Fruit fly (Drosophila melanogaster) whole organism, embryonic: ENCODE results near the gene bwa.
A peak's percentile ranks its signal among the peaks of the same experiment; 100 is the strongest.

Experiments
- Aef1 ChIP-seq: fragments of 200-800 bp; sonication (Bioruptor generic); IDR thresholded peaks from 3 replicates; pipeline ENCODE4 v1.3.6; 2022; ENCODE audit warnings: missing biosample characterization, missing genetic modification characterization
- CG10274 ChIP-seq: fragments of 200-800 bp; sonication (Bioruptor generic); optimal IDR thresholded peaks from 3 replicates; lab custom pipeline; 2017; ENCODE audit warnings: missing biosample characterization, mild to moderate bottlenecking, missing genetic modification characterization
- CG12104 ChIP-seq: fragments of 200-800 bp; sonication (Bioruptor generic); optimal IDR thresholded peaks from 3 replicates; lab custom pipeline; 2016; ENCODE audit warnings: missing biosample characterization, missing genetic modification characterization
- CG13123 ChIP-seq: fragments of 200-800 bp; sonication (Bioruptor generic); optimal IDR thresholded peaks from 2 replicates; lab custom pipeline; 2016; ENCODE audit warnings: missing biosample characterization, missing genetic modification characterization
- CG14441 ChIP-seq: fragments of 200-800 bp; sonication (Bioruptor generic); IDR thresholded peaks from 2 replicates; pipeline ENCODE4 v1.3.6; 2022; ENCODE audit warnings: missing biosample characterization, missing genetic modification characterization
- CG14860 ChIP-seq: fragments of 200-800 bp; sonication (Bioruptor generic); IDR thresholded peaks from 3 replicates; pipeline ENCODE4 v1.3.6; 2022; ENCODE audit warnings: missing biosample characterization, missing genetic modification characterization; ENCODE audit not compliant: partially characterized antibody
- CG1602 ChIP-seq: fragments of 200-800 bp; sonication (Bioruptor generic); optimal IDR thresholded peaks from 3 replicates; lab custom pipeline; 2016; ENCODE audit warnings: missing biosample characterization, missing genetic modification characterization
- CG18262 ChIP-seq: fragments of 200-800 bp; optimal IDR thresholded peaks from 3 replicates; lab custom pipeline; 2019; ENCODE audit warnings: missing biosample characterization, mild to moderate bottlenecking, missing genetic modification characterization, moderate library complexity
- CG2116 ChIP-seq: fragments of 200-800 bp; sonication (Bioruptor generic); optimal IDR thresholded peaks from 3 replicates; lab custom pipeline; 2018; ENCODE audit warnings: missing biosample characterization, mild to moderate bottlenecking, missing genetic modification characterization
- CG4404 ChIP-seq: fragments of 200-800 bp; sonication (Bioruptor generic); IDR thresholded peaks from 2 replicates; pipeline ENCODE4 v1.3.6; 2022; ENCODE audit warnings: missing biosample characterization, missing genetic modification characterization
- CG4617 ChIP-seq: fragments of 200-800 bp; sonication (Bioruptor generic); optimal IDR thresholded peaks from 3 replicates; lab custom pipeline; 2016; ENCODE audit warnings: missing biosample characterization, missing genetic modification characterization, borderline replicate concordance
- CG8944 ChIP-seq: fragments of 200-800 bp; sonication (Bioruptor generic); optimal IDR thresholded peaks from 3 replicates; lab custom pipeline; 2016; ENCODE audit warnings: missing biosample characterization, missing genetic modification characterization
- CG9609 ChIP-seq: fragments of 200-800 bp; sonication (Bioruptor generic); optimal IDR thresholded peaks from 3 replicates; lab custom pipeline; 2016; ENCODE audit warnings: missing biosample characterization, missing genetic modification characterization
- Camta ChIP-seq: fragments of 200-800 bp; sonication (Bioruptor generic); optimal IDR thresholded peaks from 2 replicates; lab custom pipeline; 2016; ENCODE audit warnings: missing biosample characterization, missing genetic modification characterization
- D19B ChIP-seq: fragments of 200-800 bp; sonication (Bioruptor generic); optimal IDR thresholded peaks from 2 replicates; lab custom pipeline; 2017; ENCODE audit warnings: missing biosample characterization, mild to moderate bottlenecking, missing genetic modification characterization
- Dad ChIP-seq: fragments of 200-800 bp; sonication (Bioruptor generic); optimal IDR thresholded peaks from 3 replicates; lab custom pipeline; 2016; ENCODE audit warnings: missing biosample characterization, missing genetic modification characterization
- Dek ChIP-seq: fragments of 200-800 bp; sonication (Bioruptor generic); optimal IDR thresholded peaks from 3 replicates; lab custom pipeline; 2019; ENCODE audit warnings: missing biosample characterization, mild to moderate bottlenecking, missing genetic modification characterization, moderate library complexity
- Dip3 ChIP-seq: fragments of 200-800 bp; sonication (Bioruptor generic); optimal IDR thresholded peaks from 3 replicates; lab custom pipeline; 2016; ENCODE audit warnings: missing biosample characterization, missing genetic modification characterization
- Dp ChIP-seq: fragments of 200-800 bp; sonication (Bioruptor generic); optimal IDR thresholded peaks from 2 replicates; lab custom pipeline; 2018; ENCODE audit warnings: missing biosample characterization, mild to moderate bottlenecking, missing genetic modification characterization, moderate library complexity
- Hr39 ChIP-seq: fragments of >200 bp; optimal IDR thresholded peaks from 2 replicates; lab custom pipeline; 2017
- Kr ChIP-seq: fragments of 200-800 bp; sonication (Bioruptor generic); optimal IDR thresholded peaks from 2 replicates; lab custom pipeline; 2017; ENCODE audit warnings: missing biosample characterization, mild to moderate bottlenecking, missing genetic modification characterization
- Lhr ChIP-seq: fragments of 200-800 bp; sonication (Bioruptor generic); optimal IDR thresholded peaks from 3 replicates; lab custom pipeline; 2017; ENCODE audit warnings: mild to moderate bottlenecking, missing biosample characterization, missing genetic modification reagents, missing genetic modification characterization
- Lpt ChIP-seq: fragments of >200 bp; optimal IDR thresholded peaks from 2 replicates; lab custom pipeline; 2018; ENCODE audit warnings: missing biosample characterization, missing genetic modification characterization
- Mrtf ChIP-seq: fragments of 200-800 bp; sonication (Bioruptor generic); IDR thresholded peaks from 3 replicates; pipeline ENCODE4 v1.3.6; 2022; ENCODE audit warnings: missing biosample characterization, missing genetic modification characterization
- Nf-YB ChIP-seq: fragments of 200-800 bp; sonication (Bioruptor generic); optimal IDR thresholded peaks from 3 replicates; lab custom pipeline; 2019; ENCODE audit warnings: missing biosample characterization, mild to moderate bottlenecking, missing genetic modification characterization, moderate library complexity
- Ptx1 ChIP-seq: fragments of 200-800 bp; sonication (Bioruptor generic); IDR thresholded peaks from 2 replicates; pipeline ENCODE4 v1.3.6; 2022; ENCODE audit warnings: missing biosample characterization, missing genetic modification characterization
- Rfx ChIP-seq: fragments of 200-800 bp; sonication (Bioruptor generic); IDR thresholded peaks from 2 replicates; pipeline ENCODE4 v1.3.6; 2022; ENCODE audit warnings: missing biosample characterization, missing genetic modification characterization
- Side ChIP-seq: fragments of 200-800 bp; sonication (Bioruptor generic); optimal IDR thresholded peaks from 2 replicates; lab custom pipeline; 2016; ENCODE audit warnings: missing biosample characterization, missing genetic modification characterization
- Six4 ChIP-seq: fragments of 200-800 bp; sonication (Bioruptor generic); optimal IDR thresholded peaks from 2 replicates; lab custom pipeline; 2016; ENCODE audit warnings: missing biosample characterization, missing genetic modification characterization
- Stat92E ChIP-seq, 3 experiments: fragments of >200 bp in 2 of 3; fragments of 200-800 bp in 1 of 3; sonication (Bioruptor generic) in 1 of 3; optimal IDR thresholded peaks; 2 replicates each; lab custom pipeline; 2017 to 2019; ENCODE audit warnings: missing biosample characterization in 3 of 3, missing genetic modification characterization in 3 of 3, mild to moderate bottlenecking in 1 of 3, moderate library complexity in 1 of 3
- Trl ChIP-seq, 3 experiments: fragments of >200 bp in 2 of 3; fragments of 200-800 bp in 1 of 3; sonication (Bioruptor generic) in 1 of 3; optimal IDR thresholded peaks; 2 replicates in 1 of 3; 3 replicates in 2 of 3; lab custom pipeline; 2016 to 2017; ENCODE audit warnings: missing biosample characterization in 1 of 3, missing genetic modification characterization in 1 of 3
- Xbp1 ChIP-seq: fragments of 200-800 bp; sonication (Bioruptor generic); optimal IDR thresholded peaks from 3 replicates; lab custom pipeline; 2016; ENCODE audit warnings: missing biosample characterization, mild to moderate bottlenecking, missing genetic modification characterization
- ara ChIP-seq: fragments of 200-800 bp; sonication (Bioruptor generic); IDR thresholded peaks from 2 replicates; pipeline ENCODE4 v1.3.6; 2022; ENCODE audit warnings: missing biosample characterization, missing genetic modification characterization
- chif ChIP-seq, 2 experiments: fragments of 200-800 bp; sonication (Bioruptor generic); optimal IDR thresholded peaks; 3 replicates each; lab custom pipeline; 2016; ENCODE audit warnings: missing biosample characterization in 2 of 2, missing genetic modification characterization in 2 of 2
- ems ChIP-seq: fragments of 200-800 bp; sonication (Bioruptor generic); optimal IDR thresholded peaks from 3 replicates; lab custom pipeline; 2016; ENCODE audit warnings: missing biosample characterization, missing genetic modification characterization
- gfzf ChIP-seq: fragments of 200-800 bp; sonication (Bioruptor generic); optimal IDR thresholded peaks from 2 replicates; lab custom pipeline; 2016; ENCODE audit warnings: missing biosample characterization, mild to moderate bottlenecking, missing genetic modification characterization, moderate library complexity
- insv ChIP-seq, 2 experiments: fragments of 200-800 bp; sonication (Bioruptor generic); optimal IDR thresholded peaks; 3 replicates each; lab custom pipeline; 2016 to 2018; ENCODE audit warnings: missing biosample characterization in 2 of 2, missing genetic modification characterization in 2 of 2
- kah ChIP-seq: fragments of 200-800 bp; sonication (Bioruptor generic); optimal IDR thresholded peaks from 2 replicates; lab custom pipeline; 2018; ENCODE audit warnings: missing biosample characterization, mild to moderate bottlenecking, missing genetic modification characterization
- lola ChIP-seq, 3 experiments: fragments of >200 bp in 2 of 3; fragments of 200-800 bp in 1 of 3; sonication (Bioruptor generic) in 1 of 3; optimal IDR thresholded peaks; 2 replicates each; lab custom pipeline; 2017 to 2019; ENCODE audit warnings: missing biosample characterization in 3 of 3, missing genetic modification characterization in 3 of 3, mild to moderate bottlenecking in 1 of 3, moderate library complexity in 1 of 3
- nmo ChIP-seq: fragments of 200-800 bp; sonication (Bioruptor generic); optimal IDR thresholded peaks from 2 replicates; lab custom pipeline; 2018; ENCODE audit warnings: missing biosample characterization, mild to moderate bottlenecking, missing genetic modification characterization, moderate library complexity
- oc ChIP-seq: fragments of 200-800 bp; sonication (Bioruptor generic); optimal IDR thresholded peaks from 2 replicates; lab custom pipeline; 2018; ENCODE audit warnings: missing biosample characterization, mild to moderate bottlenecking, missing genetic modification characterization, moderate library complexity
- odd ChIP-seq: fragments of 200-800 bp; sonication (Bioruptor generic); optimal IDR thresholded peaks from 2 replicates; lab custom pipeline; 2017; ENCODE audit warnings: missing biosample characterization, mild to moderate bottlenecking, missing genetic modification characterization
- sc ChIP-seq, 3 experiments: fragments of >200 bp in 2 of 3; fragments of 200-800 bp in 1 of 3; sonication (Bioruptor generic) in 1 of 3; optimal IDR thresholded peaks; 2 replicates in 2 of 3; 3 replicates in 1 of 3; lab custom pipeline; 2017; ENCODE audit warnings: mild to moderate bottlenecking in 1 of 3, missing biosample characterization in 1 of 3, missing genetic modification characterization in 1 of 3, missing genetic modification reagents in 1 of 3
- sens-2 ChIP-seq: fragments of 200-800 bp; sonication (Bioruptor generic); IDR thresholded peaks from 2 replicates; pipeline ENCODE4 v1.3.6; 2022; ENCODE audit warnings: missing biosample characterization, missing genetic modification characterization
- ttk ChIP-seq: fragments of 200-800 bp; sonication (Bioruptor generic); IDR thresholded peaks from 2 replicates; pipeline ENCODE4 v2.1.2; 2022; ENCODE audit warnings: missing biosample characterization, missing genetic modification characterization
- tup ChIP-seq: fragments of 200-800 bp; sonication (Bioruptor generic); optimal IDR thresholded peaks from 2 replicates; lab custom pipeline; 2016; ENCODE audit warnings: missing biosample characterization, mild to moderate bottlenecking, missing genetic modification characterization, moderate library complexity
- yki ChIP-seq: fragments of >200 bp; optimal IDR thresholded peaks from 3 replicates; lab custom pipeline; 2018
- zfh1 ChIP-seq: fragments of 200-800 bp; sonication (Bioruptor generic); IDR thresholded peaks from 3 replicates; pipeline ENCODE4 v1.3.6; 2022; ENCODE audit warnings: missing biosample characterization, missing genetic modification characterization

bwa gene

DNA sequence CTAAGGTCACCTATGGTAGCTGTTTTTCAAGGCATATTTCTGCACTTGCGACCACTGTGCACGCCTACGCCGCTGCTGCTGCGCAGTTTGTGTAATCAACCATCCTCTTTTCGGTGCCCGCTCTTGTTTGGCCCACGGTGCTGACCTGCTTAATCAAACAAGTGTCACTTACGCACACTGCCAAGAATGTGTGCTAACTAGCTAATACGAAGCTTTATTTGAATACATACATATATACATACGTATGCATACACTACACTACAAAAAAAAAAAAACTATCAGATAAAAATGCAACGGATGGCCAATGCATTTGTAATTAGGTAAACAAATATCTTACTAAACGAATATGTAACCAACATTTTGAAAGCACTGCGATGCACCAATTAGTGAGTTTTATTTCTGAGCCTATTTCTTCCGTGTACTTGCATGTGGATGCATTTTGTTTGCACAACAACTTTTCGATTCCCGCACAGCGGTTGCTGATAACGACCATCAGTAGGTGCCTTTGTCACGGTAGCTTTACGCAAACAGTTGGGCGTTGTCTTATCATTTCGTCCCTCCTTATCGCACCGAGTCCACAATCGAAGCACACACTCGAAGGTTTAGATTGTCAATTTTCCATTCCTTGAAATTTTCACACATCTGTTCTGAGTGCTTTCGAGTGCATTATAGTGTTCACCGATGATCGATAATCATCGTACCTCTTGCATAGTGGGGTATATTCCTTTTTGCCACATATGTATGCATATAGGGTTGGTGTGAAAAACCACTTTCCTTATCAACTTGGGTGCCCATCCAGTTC, 20.3 kb downstream of the bwa start (continued):
- TF ChIP-seq insv (GFP tag; optimal IDR thresholded peaks at IDR 0.05; lab: Kevin White, UChicago) (peak; percentile 8 to 19), CG18262 (tag; lab: Kevin White, UChicago) (peak; percentile 83), CG4404 (GFP tag; lab: Robert Waterston, UW) (peak; percentile 44), Dek (tag; lab: Kevin White, UChicago) (peak; percentile 77), Stat92E (GFP tag; optimal IDR thresholded peaks at IDR 0.05; lab: Kevin White, UChicago) (peak in 1 of 3 experiments; percentile 68), Side (peak; percentile 81), nmo (GFP tag; lab: Kevin White, UChicago) (peak; percentile 78), kah (GFP tag; lab: Kevin White, UChicago) (peak; percentile 95), Dad (GFP tag; lab: Kevin White, UChicago) (peak; percentile 59), CG8944 (peak; percentile 71), CG4617 (GFP tag; lab: Kevin White, UChicago) (no peak), sc (optimal IDR thresholded peaks at IDR 0.05; lab: Kevin White, UChicago) (no peak), sc (GFP tag; optimal IDR thresholded peaks at IDR 0.05; lab: Kevin White, UChicago) (peak; percentile 81), Lpt (GFP tag; lab: Kevin White, UChicago) (no peak), Dp (GFP tag; lab: Kevin White, UChicago) (no peak), lola (GFP tag; optimal IDR thresholded peaks at IDR 0.05; lab: Kevin White, UChicago) (peak in 1 of 3 experiments; percentile 73), CG12104 (GFP tag; lab: Kevin White, UChicago) (peak; percentile 68), Nf-YB (peak; percentile 52), Lhr (GFP tag; lab: Kevin White, UChicago) (peak; percentile 55), oc (tag; lab: Kevin White, UChicago) (peak; percentile 86), zfh1 (GFP tag; lab: Robert Waterston, UW) (peak; percentile 88), CG2116 (GFP tag; lab: Kevin White, UChicago) (peak; percentile 56), Kr (peak; percentile 71), Six4 (GFP tag; lab: Kevin White, UChicago) (peak; percentile 71), Dip3 (GFP tag; lab: Kevin White, UChicago) (peak; percentile 31), CG14441 (GFP tag; lab: Robert Waterston, UW) (peak; percentile 91), Mrtf (GFP tag; lab: Robert Waterston, UW) (peak; percentile 74; the same call in 2 of the 3 replicates), odd (GFP tag; lab: Kevin White, UChicago) (peak; percentile 82), ttk (GFP tag; lab: Robert Waterston, UW) (peak; percentile 81), ems (GFP tag; lab: Kevin White, UChicago) (peak; percentile 75), Rfx (peak; percentile 73), D19B (GFP tag; lab: Kevin White, UChicago) (peak; percentile 62), ara (GFP tag; lab: Robert Waterston, UW) (peak; percentile 93), Trl (optimal IDR thresholded peaks at IDR 0.05; lab: Kevin White, UChicago) (no peak), Trl (GFP tag; optimal IDR thresholded peaks at IDR 0.05; lab: Kevin White, UChicago) (peak; percentile 81), chif (GFP tag; optimal IDR thresholded peaks at IDR 0.05; lab: Kevin White, UChicago) (peak; percentile 79 to 86), Xbp1 (GFP tag; lab: Kevin White, UChicago) (peak; percentile 83), CG9609 (GFP tag; lab: Kevin White, UChicago) (peak; percentile 78), CG1602 (GFP tag; lab: Kevin White, UChicago) (peak; percentile 79), Aef1 (GFP tag; lab: Robert Waterston, UW) (peak; percentile 81), yki (no peak), CG14860 (GFP tag; lab: Robert Waterston, UW) (no peak), Hr39 (lab: Kevin White, UChicago) (no peak), CG13123 (GFP tag; lab: Kevin White, UChicago) (peak; percentile 77), gfzf (GFP tag; lab: Kevin White, UChicago) (no peak), sens-2 (GFP tag; lab: Robert Waterston, UW) (peak; percentile 82), Ptx1 (GFP tag; lab: Robert Waterston, UW) (peak; percentile 87), tup (GFP tag; lab: Kevin White, UChicago) (peak; percentile 61), Camta (GFP tag; lab: Kevin White, UChicago) (peak; percentile 78), CG10274 (GFP tag; lab: Kevin White, UChicago) (peak; percentile 35)
